Worm (Caenorhabditis elegans) whole organism, midembryonic: ENCODE data around the gene enu-3.5.

ENCODE experiments used
- flt-1 ChIP-seq: fragments of 200-800 bp; sonication (Bioruptor generic); IDR thresholded peaks from 2 replicates; pipeline ENCODE4 v1.3.6; 2022; ENCODE audit warnings: missing genetic modification characterization, missing compliant biosample characterization
- klf-2 ChIP-seq: fragments of 200-800 bp; sonication (Bioruptor generic); conservative IDR thresholded peaks from 2 replicates; pipeline ENCODE4 v1.3.6; 2022; ENCODE audit warnings: missing genetic modification reagents, missing genetic modification characterization, missing compliant biosample characterization
- med-1 ChIP-seq: sonication (generic microtip); optimal IDR thresholded peaks from 2 replicates; lab custom pipeline; 2017; ENCODE audit warnings: missing genetic modification characterization, mild to moderate bottlenecking, missing compliant biosample characterization, antibody characterized with exemption, missing genetic modification reagents; ENCODE audit not compliant: insufficient read depth
- ref-1 ChIP-seq: fragments of 200-800 bp; sonication (Bioruptor generic); conservative IDR thresholded peaks from 2 replicates; pipeline ENCODE4 v1.3.6; 2022; ENCODE audit warnings: missing genetic modification reagents, missing genetic modification characterization, missing compliant biosample characterization
- tab-1 ChIP-seq: fragments of 200-800 bp; sonication (Bioruptor generic); IDR thresholded peaks from 2 replicates; pipeline ENCODE4 v1.3.6; 2022; ENCODE audit warnings: missing genetic modification characterization, missing compliant biosample characterization
- ztf-23 ChIP-seq: fragments of 200-800 bp; sonication (Bioruptor generic); IDR thresholded peaks from 2 replicates; pipeline ENCODE4 v1.3.6; 2022; ENCODE audit warnings: missing genetic modification reagents, missing genetic modification characterization, missing compliant biosample characterization

DNA sequence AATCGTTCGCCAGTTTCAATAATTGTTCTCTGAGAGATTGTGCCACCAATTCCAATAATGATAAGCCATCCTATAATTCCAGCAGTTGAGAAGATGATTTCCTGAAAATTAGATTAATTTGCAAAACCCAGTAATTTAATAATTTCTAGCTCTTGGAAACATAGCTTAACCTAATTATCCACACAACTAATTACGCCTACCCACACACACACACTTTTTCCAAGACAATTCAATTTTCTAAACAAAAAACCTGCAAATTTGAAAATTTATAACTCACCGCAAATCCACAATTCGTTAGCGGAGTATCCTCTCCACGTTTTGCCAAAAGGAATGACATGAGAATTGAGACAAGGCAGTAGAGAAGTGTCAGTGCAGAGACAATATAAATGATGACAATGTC lies 38.5 kb downstream of the enu-3.5 start:
- TF ChIP-seq med-1 (no peak), ref-1 (GFP tag; lab: Robert Waterston, UW) (no peak), ztf-23 (GFP tag; lab: Robert Waterston, UW) (no peak), flt-1 (GFP tag; lab: Robert Waterston, UW) (no peak), klf-2 (GFP tag; lab: Robert Waterston, UW) (no peak), tab-1 (GFP tag; lab: Robert Waterston, UW) (no peak)
